Fruit fly (Drosophila melanogaster) S2 (cell line): ENCODE results near the gene mav.

Source experiments
- CG8478 ChIP-seq: fragments of >200 bp; optimal IDR thresholded peaks from 2 replicates; lab custom pipeline; 2018
- CTCF ChIP-seq, 2 experiments: fragments of >200 bp; optimal IDR thresholded peaks; 2 replicates each; lab custom pipeline; 2018

DNA sequence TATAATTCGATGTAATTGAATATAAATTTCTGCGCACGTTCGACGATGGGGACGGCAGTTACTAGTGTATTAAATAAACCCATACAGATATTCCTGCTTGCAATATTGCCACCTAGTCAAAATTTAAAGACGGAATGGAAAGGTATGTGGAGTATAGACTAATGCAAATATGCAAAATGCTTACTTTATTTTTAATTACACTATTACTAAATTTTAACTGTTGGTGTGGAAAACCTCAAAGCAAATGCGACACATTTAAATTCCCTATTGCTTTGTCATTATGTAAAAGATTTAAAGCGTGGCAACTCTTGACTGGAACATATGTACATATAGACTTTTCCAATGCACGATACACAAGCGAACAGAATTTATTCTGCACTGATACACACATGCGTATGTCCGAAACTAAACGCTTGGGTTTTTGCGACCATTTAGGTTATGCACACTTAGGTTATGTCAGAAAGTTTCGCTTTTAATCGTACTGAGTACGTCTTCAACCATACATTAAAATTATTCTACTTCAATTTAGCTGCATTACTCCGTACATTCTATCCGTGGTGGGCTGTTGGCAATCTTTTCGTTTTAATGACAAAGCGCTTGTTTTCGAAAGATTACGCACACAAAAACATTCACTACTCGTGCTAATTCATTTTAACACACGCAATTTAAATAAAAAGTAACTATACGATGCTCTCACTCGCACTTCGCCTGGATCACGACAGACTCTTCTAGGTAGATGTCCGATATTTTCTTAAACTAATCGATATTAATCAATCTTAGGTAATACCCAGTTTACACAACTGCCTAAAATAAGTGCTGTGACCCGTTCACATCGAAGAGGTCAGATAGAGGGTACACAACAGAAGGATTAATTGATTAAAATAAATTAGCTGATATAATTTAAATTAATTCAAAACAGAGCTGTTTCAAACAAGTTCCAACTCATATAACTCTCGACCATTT lies 34.3 kb upstream of the mav start, which contains the start of gene gw:
- TF ChIP-seq CG8478 (lab: Kevin White, UChicago) = no peak
- no peak for TF ChIP-seq CTCF (optimal IDR thresholded peaks at IDR 0.05; lab: Kevin White, UChicago)
